Worm (Caenorhabditis elegans) whole organism, L2 larva: ENCODE results near the gene coq-8.

ENCODE experiments used
- C34F6.9 ChIP-seq: fragments of 150-350 bp; optimal IDR thresholded peaks from 2 replicates; lab custom pipeline; 2014; ENCODE audit warnings: missing biosample characterization, missing genetic modification characterization
- F13H6.1 ChIP-seq: sonication (generic microtip); optimal IDR thresholded peaks from 2 replicates; lab custom pipeline; 2016; ENCODE audit warnings: missing genetic modification characterization, missing compliant biosample characterization
- R02D3.7 ChIP-seq: fragments of 150-350 bp; optimal IDR thresholded peaks from 2 replicates; lab custom pipeline; 2014; ENCODE audit warnings: missing biosample characterization, missing genetic modification characterization
- Y55F3AM.14 ChIP-seq: fragments of 200-800 bp; sonication (Bioruptor generic); optimal IDR thresholded peaks from 2 replicates; lab custom pipeline; 2018; ENCODE audit warnings: mild to moderate bottlenecking, missing genetic modification characterization, missing compliant biosample characterization
- ZK546.5 ChIP-seq: sonication (generic microtip); optimal IDR thresholded peaks from 2 replicates; lab custom pipeline; 2017; ENCODE audit warnings: missing biosample characterization, missing genetic modification characterization
- aly-2 ChIP-seq: fragments of 150-350 bp; optimal IDR thresholded peaks from 2 replicates; lab custom pipeline; 2014; ENCODE audit warnings: missing biosample characterization, missing genetic modification characterization
- ama-1 ChIP-seq: fragments of 150-350 bp; optimal IDR thresholded peaks from 2 replicates; lab custom pipeline; 2018; ENCODE audit warnings: inconsistent platforms
- blmp-1 ChIP-seq: sonication (generic microtip); optimal IDR thresholded peaks from 2 replicates; lab custom pipeline; 2017; ENCODE audit warnings: missing genetic modification characterization, mild to moderate bottlenecking, missing compliant biosample characterization, antibody characterized with exemption, moderate library complexity; ENCODE audit not compliant: insufficient read depth
- ceh-16 ChIP-seq: fragments of 150-350 bp; optimal IDR thresholded peaks from 2 replicates; lab custom pipeline; 2014; ENCODE audit warnings: missing biosample characterization, missing genetic modification characterization
- crh-2 ChIP-seq: sonication (generic microtip); optimal IDR thresholded peaks from 2 replicates; lab custom pipeline; 2017; ENCODE audit warnings: missing biosample characterization, missing genetic modification characterization
- egl-27 ChIP-seq: sonication (generic microtip); optimal IDR thresholded peaks from 3 replicates; lab custom pipeline; 2017; ENCODE audit warnings: missing biosample characterization, missing genetic modification reagents, missing genetic modification characterization
- elt-1 ChIP-seq: fragments of 150-350 bp; optimal IDR thresholded peaks from 2 replicates; lab custom pipeline; 2014; ENCODE audit warnings: missing biosample characterization, missing genetic modification characterization
- elt-3 ChIP-seq: sonication (generic microtip); optimal IDR thresholded peaks from 2 replicates; lab custom pipeline; 2017; ENCODE audit warnings: missing biosample characterization, missing genetic modification characterization
- fos-1 ChIP-seq: fragments of 150-350 bp; optimal IDR thresholded peaks from 2 replicates; lab custom pipeline; 2014; ENCODE audit warnings: missing biosample characterization, missing genetic modification characterization
- gmeb-1 ChIP-seq: fragments of 150-350 bp; optimal IDR thresholded peaks from 2 replicates; lab custom pipeline; 2014; ENCODE audit warnings: missing biosample characterization, missing genetic modification characterization
- lin-11 ChIP-seq: fragments of 150-350 bp; sonication (generic microtip); optimal IDR thresholded peaks from 2 replicates; lab custom pipeline; 2014; ENCODE audit warnings: missing biosample characterization, missing genetic modification characterization, inconsistent platforms, mixed read lengths
- lin-13 ChIP-seq: fragments of 150-350 bp; optimal IDR thresholded peaks from 2 replicates; lab custom pipeline; 2014; ENCODE audit warnings: missing biosample characterization, missing genetic modification reagents, missing genetic modification characterization
- lin-39 ChIP-seq: fragments of 150-350 bp; optimal IDR thresholded peaks from 2 replicates; lab custom pipeline; 2014; ENCODE audit warnings: missing biosample characterization, missing genetic modification reagents, missing genetic modification characterization
- mab-5 ChIP-seq: fragments of 150-350 bp; optimal IDR thresholded peaks from 2 replicates; lab custom pipeline; 2014; ENCODE audit warnings: missing biosample characterization, missing genetic modification characterization
- mbf-1 ChIP-seq: sonication (generic microtip); optimal IDR thresholded peaks from 2 replicates; lab custom pipeline; 2017; ENCODE audit warnings: missing biosample characterization, missing genetic modification characterization
- mdl-1 ChIP-seq, 2 experiments: fragments of 150-350 bp in 1 of 2; sonication (generic microtip) in 1 of 2; optimal IDR thresholded peaks; 2 replicates each; lab custom pipeline; 2017; ENCODE audit warnings: missing biosample characterization in 2 of 2, missing genetic modification characterization in 2 of 2
- nhr-10 ChIP-seq: sonication (generic microtip); optimal IDR thresholded peaks from 2 replicates; lab custom pipeline; 2017; ENCODE audit warnings: missing biosample characterization, missing genetic modification characterization
- nhr-11 ChIP-seq: fragments of 150-350 bp; optimal IDR thresholded peaks from 2 replicates; lab custom pipeline; 2014; ENCODE audit warnings: missing biosample characterization, missing genetic modification characterization
- nhr-12 ChIP-seq: fragments of 150-350 bp; optimal IDR thresholded peaks from 2 replicates; lab custom pipeline; 2014; ENCODE audit warnings: missing biosample characterization, missing genetic modification characterization
- nhr-129 ChIP-seq: fragments of 150-350 bp; optimal IDR thresholded peaks from 2 replicates; lab custom pipeline; 2014; ENCODE audit warnings: missing biosample characterization, missing genetic modification characterization
- nhr-21 ChIP-seq: fragments of 150-350 bp; optimal IDR thresholded peaks from 2 replicates; lab custom pipeline; 2014; ENCODE audit warnings: missing biosample characterization, missing genetic modification characterization
- nhr-23 ChIP-seq: fragments of 150-350 bp; optimal IDR thresholded peaks from 2 replicates; lab custom pipeline; 2014; ENCODE audit warnings: missing biosample characterization, missing genetic modification reagents, missing genetic modification characterization
- nhr-237 ChIP-seq: fragments of 150-350 bp; optimal IDR thresholded peaks from 2 replicates; lab custom pipeline; 2014; ENCODE audit warnings: missing biosample characterization, missing genetic modification characterization
- nhr-25 ChIP-seq: fragments of 150-350 bp; sonication (generic microtip); optimal IDR thresholded peaks from 3 replicates; lab custom pipeline; 2014; ENCODE audit warnings: missing biosample characterization, missing genetic modification characterization
- nhr-77 ChIP-seq: fragments of 150-350 bp; optimal IDR thresholded peaks from 2 replicates; lab custom pipeline; 2014; ENCODE audit warnings: missing biosample characterization, missing genetic modification characterization
- peb-1 ChIP-seq: fragments of 150-350 bp; optimal IDR thresholded peaks from 2 replicates; lab custom pipeline; 2014; ENCODE audit warnings: missing biosample characterization, missing genetic modification characterization
- sma-3 ChIP-seq: sonication (generic microtip); optimal IDR thresholded peaks from 2 replicates; lab custom pipeline; 2016; ENCODE audit warnings: missing genetic modification reagents, missing genetic modification characterization, missing compliant biosample characterization
- snpc-4 ChIP-seq: fragments of 150-350 bp; optimal IDR thresholded peaks from 2 replicates; lab custom pipeline; 2014; ENCODE audit warnings: missing biosample characterization, missing genetic modification characterization
- unc-39 ChIP-seq: fragments of 150-350 bp; optimal IDR thresholded peaks from 2 replicates; lab custom pipeline; 2014; ENCODE audit warnings: missing biosample characterization, missing genetic modification characterization
- unc-62 ChIP-seq: fragments of 150-350 bp; optimal IDR thresholded peaks from 2 replicates; lab custom pipeline; 2014; ENCODE audit warnings: missing biosample characterization, missing genetic modification reagents, missing genetic modification characterization
- ztf-11 ChIP-seq: sonication (generic microtip); optimal IDR thresholded peaks from 2 replicates; lab custom pipeline; 2017; ENCODE audit warnings: missing biosample characterization, missing genetic modification characterization
- ztf-4 ChIP-seq: fragments of 150-350 bp; optimal IDR thresholded peaks from 2 replicates; lab custom pipeline; 2014; ENCODE audit warnings: missing biosample characterization, missing genetic modification characterization

The coq-8 gene

DNA sequence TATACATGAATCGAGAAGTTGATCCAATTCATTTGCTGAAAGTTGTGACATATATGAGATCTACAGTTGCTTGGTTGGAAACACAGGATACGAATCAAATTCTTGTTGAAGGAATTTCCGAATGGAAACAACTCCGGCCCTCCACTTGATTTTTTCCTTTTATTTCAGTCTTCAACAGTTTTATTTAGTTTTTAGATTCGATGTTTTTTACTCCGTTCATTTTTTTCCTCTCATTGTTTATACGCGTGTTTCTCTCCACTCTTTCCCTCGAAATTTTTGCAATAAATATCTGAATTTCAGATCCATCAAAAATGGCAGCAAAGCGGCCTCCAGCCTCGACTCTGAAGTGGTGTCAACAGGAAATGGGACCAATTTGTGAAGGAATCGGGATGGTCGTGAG is at the start of gene coq-8:
coq-8 (plus strand) TSS at position 301 of the 400 bp plus-strand sequence.
- TF ChIP-seq unc-62, result no peak
- no peak for TF ChIP-seq lin-11 (tag; lab: Kevin White, UChicago)
- TF ChIP-seq Y55F3AM.14 (GFP tag; lab: Kevin White, UChicago), result no peak
- TF ChIP-seq elt-1 (tag; lab: Kevin White, UChicago), result no peak
- no peak for TF ChIP-seq ZK546.5 (tag; lab: Kevin White, UChicago)
- no peak for TF ChIP-seq nhr-10 (tag; lab: Kevin White, UChicago)
- TF ChIP-seq gmeb-1 (tag; lab: Kevin White, UChicago), result no peak
- no peak for TF ChIP-seq lin-13 (GFP tag; lab: Kevin White, UChicago)
- no peak for TF ChIP-seq elt-3 (tag; lab: Kevin White, UChicago)
- no peak for TF ChIP-seq unc-39 (tag; lab: Kevin White, UChicago)
- no peak for TF ChIP-seq nhr-129 (tag; lab: Kevin White, UChicago)

DNA sequence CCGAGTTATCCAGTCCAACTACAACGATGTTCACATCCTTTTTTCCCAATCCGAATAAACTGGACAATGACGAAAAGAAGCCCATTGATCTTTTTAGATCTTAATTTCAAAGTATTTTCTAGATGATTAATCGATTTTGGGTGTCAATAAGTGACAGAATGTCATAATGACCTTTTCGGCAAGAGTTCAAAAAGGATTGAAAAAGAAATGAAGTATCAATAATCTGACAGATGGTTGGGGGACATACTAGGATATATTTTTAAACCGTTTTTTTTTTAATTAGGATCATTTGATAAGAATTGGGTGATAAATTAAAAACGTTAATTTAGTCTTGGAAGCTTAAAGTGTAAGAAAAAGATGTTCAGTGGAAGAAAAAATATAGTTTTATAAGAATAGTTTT is 48.5 kb upstream of the coq-8 start, which contains the start of gene arl-6:
arl-6 (minus strand) TSS at position 101 of the 400 bp plus-strand sequence.
- TF ChIP-seq peb-1 (tag; lab: Kevin White, UChicago), result no peak
- no peak for TF ChIP-seq nhr-21
- no peak for TF ChIP-seq unc-39 (tag; lab: Kevin White, UChicago)
- no peak for TF ChIP-seq F13H6.1 (tag; lab: Kevin White, UChicago)
- TF ChIP-seq ama-1 (lab: Kevin White, UChicago), result no peak
- no peak for TF ChIP-seq nhr-237 (tag; lab: Kevin White, UChicago)
- TF ChIP-seq lin-39, result no peak
- no peak for TF ChIP-seq fos-1 (tag; lab: Kevin White, UChicago)
- TF ChIP-seq gmeb-1 (tag; lab: Kevin White, UChicago), result no peak
- TF ChIP-seq mab-5 (tag; lab: Kevin White, UChicago), result no peak
- TF ChIP-seq ceh-16, result no peak
- no peak for TF ChIP-seq mdl-1 (tag; optimal IDR thresholded peaks at IDR 0.05; lab: Kevin White, UChicago)
- TF ChIP-seq unc-62, result no peak
- TF ChIP-seq lin-11 (tag; lab: Kevin White, UChicago), result no peak
- TF ChIP-seq ztf-4 (tag; lab: Kevin White, UChicago), result no peak
- no peak for TF ChIP-seq sma-3 (GFP tag; lab: Kevin White, UChicago)
- no peak for TF ChIP-seq Y55F3AM.14 (GFP tag; lab: Kevin White, UChicago)
- TF ChIP-seq C34F6.9, result no peak

DNA sequence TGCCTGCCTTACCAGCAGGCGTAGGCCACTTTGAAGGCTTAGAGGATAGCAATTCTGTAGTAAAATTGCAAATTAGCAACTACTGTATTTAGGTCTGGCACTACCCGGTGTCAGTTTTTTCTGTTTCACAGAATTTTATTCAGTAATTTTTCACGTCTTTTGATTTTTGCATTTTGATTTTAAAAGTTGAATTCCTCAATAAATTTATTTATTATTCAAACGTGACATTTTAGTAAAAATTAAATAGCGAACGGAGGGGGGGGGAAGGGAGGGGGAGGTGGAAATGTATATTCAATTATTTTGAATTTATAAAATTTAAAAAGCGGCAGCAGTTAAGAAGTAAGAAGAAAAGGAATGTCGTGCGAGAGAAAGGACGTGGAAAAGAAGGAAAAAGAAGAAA is 46.0 kb upstream of the coq-8 start, which contains the start of gene F26A1.4:
F26A1.4 (plus strand) TSS at position 301 of the 400 bp plus-strand sequence.
- no peak for TF ChIP-seq nhr-12 (tag; lab: Kevin White, UChicago)
- TF ChIP-seq snpc-4 (tag; lab: Kevin White, UChicago), result no peak
- no peak for TF ChIP-seq ztf-4 (tag; lab: Kevin White, UChicago)
- TF ChIP-seq ZK546.5 (tag; lab: Kevin White, UChicago), result no peak
- no peak for TF ChIP-seq R02D3.7 (tag; lab: Kevin White, UChicago)
- no peak for TF ChIP-seq ztf-11
- TF ChIP-seq egl-27 (tag; lab: Kevin White, UChicago), result no peak
- no peak for TF ChIP-seq unc-39 (tag; lab: Kevin White, UChicago)
- no peak for TF ChIP-seq ama-1 (lab: Kevin White, UChicago)
- no peak for TF ChIP-seq blmp-1 (tag; lab: Kevin White, UChicago)
- no peak for TF ChIP-seq gmeb-1 (tag; lab: Kevin White, UChicago)
- no peak for TF ChIP-seq nhr-129 (tag; lab: Kevin White, UChicago)
- no peak for TF ChIP-seq mab-5 (tag; lab: Kevin White, UChicago)
- no peak for TF ChIP-seq nhr-23 (tag; lab: Kevin White, UChicago)
- no peak for TF ChIP-seq nhr-25 (tag; lab: Kevin White, UChicago)
- TF ChIP-seq nhr-11 (tag; lab: Kevin White, UChicago), result no peak

DNA sequence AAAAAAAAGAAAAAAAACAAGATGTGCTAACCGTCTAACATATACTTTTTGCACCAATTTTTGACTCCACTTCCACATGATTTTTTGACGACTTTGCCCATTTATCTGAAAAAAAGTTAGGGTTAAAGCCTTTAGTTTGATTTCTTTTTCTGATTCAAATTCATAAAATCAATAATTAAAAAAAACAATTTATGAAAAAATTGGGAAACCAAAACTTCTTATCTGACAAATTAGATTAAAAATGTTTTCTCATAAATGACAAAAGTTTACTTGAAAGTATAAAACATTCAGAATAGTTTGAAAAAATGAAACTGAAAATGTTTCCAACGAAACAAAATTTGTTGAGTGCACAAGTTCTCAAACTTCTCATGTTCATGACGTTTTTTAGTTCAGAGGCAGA is 43.4 kb upstream of the coq-8 start, which contains the start of gene F26A1.7:
F26A1.7 (minus strand) TSS at position 101 of the 400 bp plus-strand sequence.
- TF ChIP-seq aly-2 (tag; lab: Kevin White, UChicago) (no peak), nhr-21 (no peak), nhr-10 (tag; lab: Kevin White, UChicago) (no peak), egl-27 (tag; lab: Kevin White, UChicago) (no peak), mbf-1 (no peak), ztf-4 (tag; lab: Kevin White, UChicago) (no peak), crh-2 (no peak), Y55F3AM.14 (GFP tag; lab: Kevin White, UChicago) (no peak), F13H6.1 (tag; lab: Kevin White, UChicago) (no peak), mdl-1 (tag; optimal IDR thresholded peaks at IDR 0.05; lab: Kevin White, UChicago) (no peak), nhr-77 (tag; lab: Kevin White, UChicago) (no peak)
